Fruit fly (Drosophila melanogaster) whole organism, prepupa: ENCODE results near the gene Tsp97E.

ENCODE experiments used
- Blimp-1 ChIP-seq: fragments of 200-800 bp; sonication (Bioruptor generic); optimal IDR thresholded peaks from 3 replicates; lab custom pipeline; 2017; ENCODE audit warnings: missing biosample characterization, missing genetic modification characterization, mild to moderate bottlenecking, moderate library complexity, missing genetic modification reagents
- CG10631 ChIP-seq: fragments of 200-800 bp; sonication (Bioruptor generic); optimal IDR thresholded peaks from 2 replicates; lab custom pipeline; 2016; ENCODE audit warnings: missing biosample characterization, missing genetic modification characterization
- CG10669 ChIP-seq: fragments of 200-800 bp; sonication (Bioruptor generic); optimal IDR thresholded peaks from 3 replicates; lab custom pipeline; 2018; ENCODE audit warnings: missing biosample characterization, mild to moderate bottlenecking, missing genetic modification characterization, moderate library complexity
- CG11902 ChIP-seq: fragments of 200-800 bp; sonication (Bioruptor generic); optimal IDR thresholded peaks from 3 replicates; lab custom pipeline; 2016; ENCODE audit warnings: missing biosample characterization, missing genetic modification characterization
- CG16779 ChIP-seq: fragments of 200-800 bp; sonication (Bioruptor generic); optimal IDR thresholded peaks from 3 replicates; lab custom pipeline; 2017; ENCODE audit warnings: missing biosample characterization, mild to moderate bottlenecking, missing genetic modification characterization
- CG3032 ChIP-seq: fragments of 200-800 bp; optimal IDR thresholded peaks from 2 replicates; lab custom pipeline; 2019; ENCODE audit warnings: missing biosample characterization, mild to moderate bottlenecking, missing genetic modification characterization, moderate library complexity
- CG31627 ChIP-seq: fragments of 200-800 bp; sonication (Bioruptor generic); optimal IDR thresholded peaks from 3 replicates; lab custom pipeline; 2016; ENCODE audit warnings: missing biosample characterization, missing genetic modification characterization
- CG32006 ChIP-seq: fragments of 200-800 bp; sonication (Bioruptor generic); optimal IDR thresholded peaks from 3 replicates; lab custom pipeline; 2017; ENCODE audit warnings: missing biosample characterization, mild to moderate bottlenecking, missing genetic modification characterization
- CG34406 ChIP-seq: fragments of 200-800 bp; sonication (Bioruptor generic); optimal IDR thresholded peaks from 3 replicates; lab custom pipeline; 2016; ENCODE audit warnings: missing biosample characterization, missing genetic modification characterization
- CG3919 ChIP-seq: fragments of 200-800 bp; sonication (Bioruptor generic); optimal IDR thresholded peaks from 3 replicates; lab custom pipeline; 2016; ENCODE audit warnings: missing biosample characterization, missing genetic modification characterization
- CG6163 ChIP-seq: fragments of 200-800 bp; sonication (Bioruptor generic); IDR thresholded peaks from 3 replicates; pipeline ENCODE4 v1.3.6; 2022; ENCODE audit warnings: missing biosample characterization, missing genetic modification characterization
- CG6854 ChIP-seq: fragments of 200-800 bp; sonication (Bioruptor generic); optimal IDR thresholded peaks from 2 replicates; lab custom pipeline; 2017; ENCODE audit warnings: missing biosample characterization, mild to moderate bottlenecking, missing genetic modification characterization
- CG8119 ChIP-seq: fragments of 200-800 bp; sonication (Bioruptor generic); IDR thresholded peaks from 3 replicates; pipeline ENCODE4 v1.3.6; 2022; ENCODE audit warnings: missing biosample characterization, missing genetic modification characterization
- CG8319 ChIP-seq: fragments of 200-800 bp; sonication (Bioruptor generic); optimal IDR thresholded peaks from 3 replicates; lab custom pipeline; 2016; ENCODE audit warnings: missing biosample characterization, missing genetic modification characterization
- Eip75B ChIP-seq: fragments of 200-800 bp; sonication (Bioruptor generic); optimal IDR thresholded peaks from 3 replicates; lab custom pipeline; 2016; ENCODE audit warnings: missing biosample characterization, missing genetic modification characterization
- Eip78C ChIP-seq: fragments of 200-800 bp; sonication (Bioruptor generic); peaks from one replicate; lab custom pipeline; 2016; ENCODE audit warnings: missing biosample characterization, missing genetic modification characterization
- Eip93F ChIP-seq: fragments of 200-800 bp; sonication (Bioruptor generic); optimal IDR thresholded peaks from 2 replicates; lab custom pipeline; 2016; ENCODE audit warnings: missing biosample characterization, mild to moderate bottlenecking, missing genetic modification characterization
- Gug ChIP-seq: fragments of 200-800 bp; sonication (Bioruptor generic); IDR thresholded peaks from 2 replicates; pipeline ENCODE4 v1.3.6; 2022; ENCODE audit warnings: missing biosample characterization, missing genetic modification characterization
- Hr38 ChIP-seq: sonication (Bioruptor generic); optimal IDR thresholded peaks from 2 replicates; lab custom pipeline; 2016; ENCODE audit warnings: missing biosample characterization, missing genetic modification characterization
- Hr39 ChIP-seq: fragments of 200-800 bp; sonication (Bioruptor generic); optimal IDR thresholded peaks from 2 replicates; lab custom pipeline; 2016; ENCODE audit warnings: missing biosample characterization, missing genetic modification characterization
- Hr4 ChIP-seq: fragments of 200-800 bp; sonication (Bioruptor generic); optimal IDR thresholded peaks from 3 replicates; lab custom pipeline; 2016; ENCODE audit warnings: missing biosample characterization, missing genetic modification characterization
- Lpt ChIP-seq: fragments of 200-800 bp; sonication (Bioruptor generic); optimal IDR thresholded peaks from 3 replicates; lab custom pipeline; 2016; ENCODE audit warnings: missing biosample characterization, missing genetic modification characterization
- OdsH ChIP-seq: fragments of 200-800 bp; sonication (Bioruptor generic); optimal IDR thresholded peaks from 3 replicates; lab custom pipeline; 2016; ENCODE audit warnings: missing biosample characterization, missing genetic modification characterization
- Sox14 ChIP-seq: fragments of 200-800 bp; sonication (Bioruptor generic); optimal IDR thresholded peaks from 3 replicates; lab custom pipeline; 2016; ENCODE audit warnings: missing biosample characterization, missing genetic modification characterization
- acj6 ChIP-seq: fragments of 200-800 bp; sonication (Bioruptor generic); optimal IDR thresholded peaks from 3 replicates; lab custom pipeline; 2016; ENCODE audit warnings: missing biosample characterization, missing genetic modification characterization
- cyc ChIP-seq: fragments of 200-800 bp; sonication (Bioruptor generic); optimal IDR thresholded peaks from 3 replicates; lab custom pipeline; 2016; ENCODE audit warnings: missing biosample characterization, missing genetic modification characterization
- dac ChIP-seq: fragments of 200-800 bp; sonication (Bioruptor generic); optimal IDR thresholded peaks from 2 replicates; lab custom pipeline; 2017; ENCODE audit warnings: missing biosample characterization, mild to moderate bottlenecking, missing genetic modification characterization
- dsx ChIP-seq: fragments of 200-800 bp; optimal IDR thresholded peaks from 3 replicates; lab custom pipeline; 2019; ENCODE audit warnings: missing biosample characterization, mild to moderate bottlenecking, missing genetic modification characterization, moderate library complexity; ENCODE audit not compliant: poor library complexity, severe bottlenecking
- eg ChIP-seq: fragments of 200-800 bp; sonication (Bioruptor generic); IDR thresholded peaks from 3 replicates; pipeline ENCODE4 v1.3.6; 2022; ENCODE audit warnings: missing biosample characterization, missing genetic modification characterization
- fd59A ChIP-seq: fragments of 200-800 bp; sonication (Bioruptor generic); optimal IDR thresholded peaks from 2 replicates; lab custom pipeline; 2017; ENCODE audit warnings: missing biosample characterization, mild to moderate bottlenecking, missing genetic modification characterization, missing genetic modification reagents
- fkh ChIP-seq: fragments of 200-800 bp; sonication (Bioruptor generic); optimal IDR thresholded peaks from 3 replicates; lab custom pipeline; 2017; ENCODE audit warnings: missing biosample characterization, mild to moderate bottlenecking, missing genetic modification characterization, moderate library complexity
- lz ChIP-seq: fragments of 200-800 bp; sonication (Bioruptor generic); optimal IDR thresholded peaks from 3 replicates; lab custom pipeline; 2016; ENCODE audit warnings: missing biosample characterization, missing genetic modification characterization
- pdm3 ChIP-seq: fragments of 200-800 bp; sonication (Bioruptor generic); optimal IDR thresholded peaks from 3 replicates; lab custom pipeline; 2016; ENCODE audit warnings: missing biosample characterization, missing genetic modification characterization
- ss ChIP-seq, 2 experiments: fragments of 200-800 bp; sonication (Bioruptor generic); optimal IDR thresholded peaks; 2 replicates in 1 of 2; 3 replicates in 1 of 2; lab custom pipeline; 2017 to 2018; ENCODE audit warnings: mild to moderate bottlenecking in 2 of 2, missing biosample characterization in 2 of 2, missing genetic modification characterization in 2 of 2, moderate library complexity in 1 of 2
- svp ChIP-seq: fragments of 200-800 bp; sonication (Bioruptor generic); peaks from one replicate; lab custom pipeline; 2016; ENCODE audit warnings: missing biosample characterization, missing genetic modification characterization
- topi ChIP-seq: fragments of 200-800 bp; sonication (Bioruptor generic); optimal IDR thresholded peaks from 3 replicates; lab custom pipeline; 2016; ENCODE audit warnings: missing biosample characterization, missing genetic modification characterization

Gene Tsp97E

dm6 chr3R:26967587-26968312, 3.1 kb upstream of the Tsp97E start (continued):
- TF ChIP-seq CG10631 (GFP tag; lab: Kevin White, UChicago) (peak; percentile 51), Hr4 (GFP tag; lab: Kevin White, UChicago) (peak; percentile 4), CG6163 (GFP tag; lab: Robert Waterston, UW) (peak; percentile 61; the same call in 1 of the 3 replicates), svp (GFP tag; lab: Kevin White, UChicago) (peak; percentile 80), CG11902 (GFP tag; lab: Kevin White, UChicago) (no peak), dac (no peak), Lpt (GFP tag; lab: Kevin White, UChicago) (no peak), Hr38 (GFP tag; lab: Kevin White, UChicago) (no peak), Sox14 (GFP tag; lab: Kevin White, UChicago) (no peak), CG10669 (GFP tag; lab: Kevin White, UChicago) (peak; percentile 9), CG8319 (no peak), CG34406 (GFP tag; lab: Kevin White, UChicago) (peak; percentile 30), CG6854 (no peak), Eip93F (GFP tag; lab: Kevin White, UChicago) (no peak), eg (GFP tag; lab: Robert Waterston, UW) (peak; percentile 69), fkh (no peak), Eip75B (no peak), OdsH (GFP tag; lab: Kevin White, UChicago) (peak; percentile 59), dsx (GFP tag; lab: Kevin White, UChicago) (peak; percentile 27), fd59A (GFP tag; lab: Kevin White, UChicago) (no peak), CG3919 (peak; percentile 20), topi (GFP tag; lab: Kevin White, UChicago) (peak; percentile 39), cyc (GFP tag; lab: Kevin White, UChicago) (peak; percentile 22), CG32006 (GFP tag; lab: Kevin White, UChicago) (peak; percentile 42), CG8119 (GFP tag; lab: Robert Waterston, UW) (peak; percentile 60), pdm3 (GFP tag; lab: Kevin White, UChicago) (no peak), CG31627 (GFP tag; lab: Kevin White, UChicago) (peak; percentile 5), lz (GFP tag; lab: Kevin White, UChicago) (peak; percentile 36), Blimp-1 (GFP tag; lab: Kevin White, UChicago) (peak; percentile 20), Hr39 (no peak)

dm6 chr3R:26966794-26967323, 2.2 kb upstream of the Tsp97E start, which contains the start of gene CG5521:
CG5521 (plus strand) TSS chr3R:26966930.
- TF ChIP-seq CG3919: peak; percentile 9
- peak; percentile 50 for TF ChIP-seq svp (GFP tag; lab: Kevin White, UChicago)
- no peak for TF ChIP-seq acj6 (GFP tag; lab: Kevin White, UChicago)
- peak; percentile 32 for TF ChIP-seq CG6854
- TF ChIP-seq Eip78C (GFP tag; lab: Kevin White, UChicago): peak; percentile 64
- TF ChIP-seq eg (GFP tag; lab: Robert Waterston, UW): peak; percentile 39; the same call in 1 of the 3 replicates
- no peak for TF ChIP-seq CG6163 (GFP tag; lab: Robert Waterston, UW)
- TF ChIP-seq CG8119 (GFP tag; lab: Robert Waterston, UW): peak; percentile 18; the same call in 1 of the 3 replicates
- TF ChIP-seq ss (GFP tag; optimal IDR thresholded peaks at IDR 0.05; lab: Kevin White, UChicago): peak in 1 of 2 experiments; percentile 5

- TF ChIP-seq CG32006 (GFP tag; lab: Kevin White, UChicago): no peak
- TF ChIP-seq lz (GFP tag; lab: Kevin White, UChicago): no peak
- no peak for TF ChIP-seq CG16779
- no peak for TF ChIP-seq CG6854
- TF ChIP-seq CG3032: no peak
- TF ChIP-seq Gug (GFP tag; lab: Robert Waterston, UW): no peak
- no peak for TF ChIP-seq ss (GFP tag; optimal IDR thresholded peaks at IDR 0.05; lab: Kevin White, UChicago)
Observed at dm6 chr3R:26966385-26966784, 1.8 kb upstream of the Tsp97E start, which contains the start of gene Gr97a. Gr97a (minus strand) TSS chr3R:26966485.
